Fruit fly (Drosophila melanogaster) whole organism, prepupa: ENCODE measurements around the gene LanA.

ENCODE experiments used
- Blimp-1 ChIP-seq: fragments of 200-800 bp; sonication (Bioruptor generic); optimal IDR thresholded peaks from 3 replicates; lab custom pipeline; 2017; ENCODE audit warnings: missing biosample characterization, missing genetic modification characterization, mild to moderate bottlenecking, moderate library complexity, missing genetic modification reagents
- CG10631 ChIP-seq: fragments of 200-800 bp; sonication (Bioruptor generic); optimal IDR thresholded peaks from 2 replicates; lab custom pipeline; 2016; ENCODE audit warnings: missing biosample characterization, missing genetic modification characterization
- CG10669 ChIP-seq: fragments of 200-800 bp; sonication (Bioruptor generic); optimal IDR thresholded peaks from 3 replicates; lab custom pipeline; 2018; ENCODE audit warnings: missing biosample characterization, mild to moderate bottlenecking, missing genetic modification characterization, moderate library complexity
- CG11294 ChIP-seq: fragments of 200-800 bp; sonication (Bioruptor generic); IDR thresholded peaks from 2 replicates; pipeline ENCODE4 v1.3.6; 2022; ENCODE audit warnings: missing biosample characterization, missing genetic modification characterization
- CG11762 ChIP-seq: fragments of 200-800 bp; sonication (Bioruptor generic); optimal IDR thresholded peaks from 3 replicates; lab custom pipeline; 2016; ENCODE audit warnings: missing biosample characterization, missing genetic modification characterization; ENCODE audit not compliant: insufficient read depth
- CG11902 ChIP-seq: fragments of 200-800 bp; sonication (Bioruptor generic); optimal IDR thresholded peaks from 3 replicates; lab custom pipeline; 2016; ENCODE audit warnings: missing biosample characterization, missing genetic modification characterization
- CG15336 ChIP-seq: fragments of 200-800 bp; sonication (Bioruptor generic); IDR thresholded peaks from 2 replicates; pipeline ENCODE4 v1.3.6; 2022; ENCODE audit warnings: missing biosample characterization, missing genetic modification characterization
- CG1621 ChIP-seq: fragments of 200-800 bp; sonication (Bioruptor generic); optimal IDR thresholded peaks from 3 replicates; lab custom pipeline; 2018; ENCODE audit warnings: missing biosample characterization, mild to moderate bottlenecking, missing genetic modification characterization
- CG3032 ChIP-seq: fragments of 200-800 bp; optimal IDR thresholded peaks from 2 replicates; lab custom pipeline; 2019; ENCODE audit warnings: missing biosample characterization, mild to moderate bottlenecking, missing genetic modification characterization, moderate library complexity
- CG31627 ChIP-seq: fragments of 200-800 bp; sonication (Bioruptor generic); optimal IDR thresholded peaks from 3 replicates; lab custom pipeline; 2016; ENCODE audit warnings: missing biosample characterization, missing genetic modification characterization
- CG32006 ChIP-seq: fragments of 200-800 bp; sonication (Bioruptor generic); optimal IDR thresholded peaks from 3 replicates; lab custom pipeline; 2017; ENCODE audit warnings: missing biosample characterization, mild to moderate bottlenecking, missing genetic modification characterization
- CG34406 ChIP-seq: fragments of 200-800 bp; sonication (Bioruptor generic); optimal IDR thresholded peaks from 3 replicates; lab custom pipeline; 2016; ENCODE audit warnings: missing biosample characterization, missing genetic modification characterization
- CG4318 ChIP-seq: fragments of 200-800 bp; sonication (Bioruptor generic); optimal IDR thresholded peaks from 3 replicates; lab custom pipeline; 2017; ENCODE audit warnings: missing biosample characterization, mild to moderate bottlenecking, missing genetic modification characterization
- CG6163 ChIP-seq: fragments of 200-800 bp; sonication (Bioruptor generic); IDR thresholded peaks from 3 replicates; pipeline ENCODE4 v1.3.6; 2022; ENCODE audit warnings: missing biosample characterization, missing genetic modification characterization
- CG6276 ChIP-seq: fragments of 200-800 bp; sonication (Bioruptor generic); optimal IDR thresholded peaks from 2 replicates; lab custom pipeline; 2017; ENCODE audit warnings: missing biosample characterization, mild to moderate bottlenecking, missing genetic modification characterization
- CG6854 ChIP-seq: fragments of 200-800 bp; sonication (Bioruptor generic); optimal IDR thresholded peaks from 2 replicates; lab custom pipeline; 2017; ENCODE audit warnings: missing biosample characterization, mild to moderate bottlenecking, missing genetic modification characterization
- CG7368 ChIP-seq: fragments of 200-800 bp; sonication (Bioruptor generic); optimal IDR thresholded peaks from 3 replicates; lab custom pipeline; 2016; ENCODE audit warnings: missing biosample characterization, missing genetic modification characterization
- CG8119 ChIP-seq: fragments of 200-800 bp; sonication (Bioruptor generic); IDR thresholded peaks from 3 replicates; pipeline ENCODE4 v1.3.6; 2022; ENCODE audit warnings: missing biosample characterization, missing genetic modification characterization
- CG8632 ChIP-seq: fragments of 200-800 bp; sonication (Bioruptor generic); optimal IDR thresholded peaks from 3 replicates; lab custom pipeline; 2016; ENCODE audit warnings: missing biosample characterization, missing genetic modification characterization
- CG9139 ChIP-seq: fragments of 200-800 bp; sonication (Bioruptor generic); optimal IDR thresholded peaks from 3 replicates; lab custom pipeline; 2017; ENCODE audit warnings: missing biosample characterization, mild to moderate bottlenecking, missing genetic modification characterization
- Eip75B ChIP-seq: fragments of 200-800 bp; sonication (Bioruptor generic); optimal IDR thresholded peaks from 3 replicates; lab custom pipeline; 2016; ENCODE audit warnings: missing biosample characterization, missing genetic modification characterization
- Eip78C ChIP-seq: fragments of 200-800 bp; sonication (Bioruptor generic); peaks from one replicate; lab custom pipeline; 2016; ENCODE audit warnings: missing biosample characterization, missing genetic modification characterization
- Eip93F ChIP-seq: fragments of 200-800 bp; sonication (Bioruptor generic); optimal IDR thresholded peaks from 2 replicates; lab custom pipeline; 2016; ENCODE audit warnings: missing biosample characterization, mild to moderate bottlenecking, missing genetic modification characterization
- Ets21C ChIP-seq: fragments of 200-800 bp; sonication (Bioruptor generic); optimal IDR thresholded peaks from 3 replicates; lab custom pipeline; 2016; ENCODE audit warnings: missing biosample characterization, missing genetic modification characterization
- Ets96B ChIP-seq: fragments of 200-800 bp; optimal IDR thresholded peaks from 2 replicates; lab custom pipeline; 2019; ENCODE audit warnings: missing biosample characterization, mild to moderate bottlenecking, missing genetic modification characterization, moderate library complexity
- Gug ChIP-seq: fragments of 200-800 bp; sonication (Bioruptor generic); IDR thresholded peaks from 2 replicates; pipeline ENCODE4 v1.3.6; 2022; ENCODE audit warnings: missing biosample characterization, missing genetic modification characterization
- Hr38 ChIP-seq: sonication (Bioruptor generic); optimal IDR thresholded peaks from 2 replicates; lab custom pipeline; 2016; ENCODE audit warnings: missing biosample characterization, missing genetic modification characterization
- Hr39 ChIP-seq: fragments of 200-800 bp; sonication (Bioruptor generic); optimal IDR thresholded peaks from 2 replicates; lab custom pipeline; 2016; ENCODE audit warnings: missing biosample characterization, missing genetic modification characterization
- Hr4 ChIP-seq: fragments of 200-800 bp; sonication (Bioruptor generic); optimal IDR thresholded peaks from 3 replicates; lab custom pipeline; 2016; ENCODE audit warnings: missing biosample characterization, missing genetic modification characterization
- Sox102F ChIP-seq: fragments of 200-800 bp; sonication (Bioruptor generic); optimal IDR thresholded peaks from 2 replicates; lab custom pipeline; 2016; ENCODE audit warnings: missing biosample characterization, mild to moderate bottlenecking, missing genetic modification characterization
- Sox14 ChIP-seq: fragments of 200-800 bp; sonication (Bioruptor generic); optimal IDR thresholded peaks from 3 replicates; lab custom pipeline; 2016; ENCODE audit warnings: missing biosample characterization, missing genetic modification characterization
- Sox15 ChIP-seq: fragments of 200-800 bp; sonication (Bioruptor generic); optimal IDR thresholded peaks from 3 replicates; lab custom pipeline; 2016; ENCODE audit warnings: missing biosample characterization, missing genetic modification characterization
- achi ChIP-seq: fragments of 200-800 bp; sonication (Bioruptor generic); optimal IDR thresholded peaks from 3 replicates; lab custom pipeline; 2016; ENCODE audit warnings: missing biosample characterization, missing genetic modification characterization
- acj6 ChIP-seq: fragments of 200-800 bp; sonication (Bioruptor generic); optimal IDR thresholded peaks from 3 replicates; lab custom pipeline; 2016; ENCODE audit warnings: missing biosample characterization, missing genetic modification characterization
- dac ChIP-seq: fragments of 200-800 bp; sonication (Bioruptor generic); optimal IDR thresholded peaks from 2 replicates; lab custom pipeline; 2017; ENCODE audit warnings: missing biosample characterization, mild to moderate bottlenecking, missing genetic modification characterization
- dsx ChIP-seq: fragments of 200-800 bp; optimal IDR thresholded peaks from 3 replicates; lab custom pipeline; 2019; ENCODE audit warnings: missing biosample characterization, mild to moderate bottlenecking, missing genetic modification characterization, moderate library complexity; ENCODE audit not compliant: poor library complexity, severe bottlenecking
- eg ChIP-seq: fragments of 200-800 bp; sonication (Bioruptor generic); IDR thresholded peaks from 3 replicates; pipeline ENCODE4 v1.3.6; 2022; ENCODE audit warnings: missing biosample characterization, missing genetic modification characterization
- fd59A ChIP-seq: fragments of 200-800 bp; sonication (Bioruptor generic); optimal IDR thresholded peaks from 2 replicates; lab custom pipeline; 2017; ENCODE audit warnings: missing biosample characterization, mild to moderate bottlenecking, missing genetic modification characterization, missing genetic modification reagents
- fd85E ChIP-seq: fragments of 200-800 bp; sonication (Bioruptor generic); optimal IDR thresholded peaks from 3 replicates; lab custom pipeline; 2016; ENCODE audit warnings: missing biosample characterization, missing genetic modification characterization
- fkh ChIP-seq: fragments of 200-800 bp; sonication (Bioruptor generic); optimal IDR thresholded peaks from 3 replicates; lab custom pipeline; 2017; ENCODE audit warnings: missing biosample characterization, mild to moderate bottlenecking, missing genetic modification characterization, moderate library complexity
- net ChIP-seq: fragments of 200-800 bp; sonication (Bioruptor generic); optimal IDR thresholded peaks from 3 replicates; lab custom pipeline; 2016; ENCODE audit warnings: missing biosample characterization, missing genetic modification characterization
- pdm3 ChIP-seq: fragments of 200-800 bp; sonication (Bioruptor generic); optimal IDR thresholded peaks from 3 replicates; lab custom pipeline; 2016; ENCODE audit warnings: missing biosample characterization, missing genetic modification characterization
- spab ChIP-seq: fragments of 200-800 bp; sonication (Bioruptor generic); optimal IDR thresholded peaks from 2 replicates; lab custom pipeline; 2017; ENCODE audit warnings: missing biosample characterization, mild to moderate bottlenecking, missing genetic modification characterization, missing genetic modification reagents
- ss ChIP-seq, 2 experiments: fragments of 200-800 bp; sonication (Bioruptor generic); optimal IDR thresholded peaks; 2 replicates in 1 of 2; 3 replicates in 1 of 2; lab custom pipeline; 2017 to 2018; ENCODE audit warnings: mild to moderate bottlenecking in 2 of 2, missing biosample characterization in 2 of 2, missing genetic modification characterization in 2 of 2, moderate library complexity in 1 of 2
- svp ChIP-seq: fragments of 200-800 bp; sonication (Bioruptor generic); peaks from one replicate; lab custom pipeline; 2016; ENCODE audit warnings: missing biosample characterization, missing genetic modification characterization
- topi ChIP-seq: fragments of 200-800 bp; sonication (Bioruptor generic); optimal IDR thresholded peaks from 3 replicates; lab custom pipeline; 2016; ENCODE audit warnings: missing biosample characterization, missing genetic modification characterization
- vri ChIP-seq: fragments of 200-800 bp; sonication (Bioruptor generic); optimal IDR thresholded peaks from 3 replicates; lab custom pipeline; 2016; ENCODE audit warnings: missing biosample characterization, mild to moderate bottlenecking, missing genetic modification characterization

LanA gene

dm6 chr3L:6266321-6266720 is 48.5 kb upstream of the LanA start (continued):
- TF ChIP-seq Sox102F (GFP tag; lab: Kevin White, UChicago), result peak; percentile 67
- peak; percentile 83 for TF ChIP-seq achi
- peak; percentile 36 for TF ChIP-seq Hr39 (GFP tag; lab: Kevin White, UChicago)
- no peak for TF ChIP-seq CG7368 (GFP tag; lab: Kevin White, UChicago)
- TF ChIP-seq Ets21C (GFP tag; lab: Kevin White, UChicago), result peak; percentile 35
- TF ChIP-seq Ets96B (tag; lab: Kevin White, UChicago), result peak; percentile 69
- TF ChIP-seq pdm3 (GFP tag; lab: Kevin White, UChicago), result peak; percentile 75
- TF ChIP-seq CG6854, result no peak

DNA sequence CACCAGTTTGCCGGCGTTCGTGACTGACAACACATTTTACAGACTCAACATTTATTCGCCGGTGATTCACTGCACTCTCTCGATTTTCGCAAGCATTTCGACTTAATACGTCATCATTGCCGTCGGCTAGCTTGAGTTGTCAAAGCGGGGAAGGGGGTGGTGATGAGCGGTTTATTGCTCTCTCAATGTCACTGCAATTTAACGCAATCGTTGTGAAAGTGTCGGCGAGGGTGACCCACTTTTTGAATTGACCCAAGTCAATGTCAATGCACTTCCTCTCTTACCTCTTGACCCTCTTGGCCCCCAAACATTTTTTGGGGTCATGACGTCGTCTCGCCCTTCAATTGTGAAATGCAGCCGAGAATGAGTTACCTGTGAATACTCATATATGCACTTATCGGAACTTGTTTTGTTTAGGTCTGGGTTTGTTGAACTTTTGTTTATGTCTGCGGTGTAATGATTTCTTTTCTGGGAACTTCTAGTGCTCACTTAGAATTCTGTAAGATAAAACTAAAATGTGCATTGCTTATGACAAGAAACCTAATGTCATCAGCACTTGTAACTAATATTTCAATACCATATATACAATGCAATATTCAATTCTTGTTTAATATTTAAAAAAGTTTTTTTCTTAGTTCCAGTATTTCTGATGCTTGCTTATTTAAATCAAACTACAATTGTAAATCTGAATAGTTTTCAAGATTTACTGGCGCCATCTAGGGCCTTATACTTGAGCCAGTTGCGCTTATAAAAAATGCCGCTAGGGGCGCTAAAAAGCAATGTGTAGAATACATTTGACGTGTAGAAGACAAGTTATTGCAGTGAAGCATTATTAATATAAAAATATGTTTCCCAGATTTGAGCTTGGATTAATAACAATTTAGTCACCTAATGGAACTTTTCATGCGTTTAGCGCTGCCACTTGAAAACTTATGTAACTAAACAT is 46.3 kb upstream of the LanA start:
- TF ChIP-seq CG11902 (GFP tag; lab: Kevin White, UChicago) (no peak), CG6276 (GFP tag; lab: Kevin White, UChicago) (no peak), spab (GFP tag; lab: Kevin White, UChicago) (no peak), vri (no peak), CG10669 (GFP tag; lab: Kevin White, UChicago) (no peak), CG11762 (no peak), Gug (GFP tag; lab: Robert Waterston, UW) (no peak), topi (peak; percentile 40), Hr4 (GFP tag; lab: Kevin White, UChicago) (no peak), CG4318 (GFP tag; lab: Kevin White, UChicago) (no peak), CG9139 (GFP tag; lab: Kevin White, UChicago) (no peak), achi (no peak), CG31627 (peak; percentile 69), ss (GFP tag; optimal IDR thresholded peaks at IDR 0.05; lab: Kevin White, UChicago) (peak in 1 of 2 experiments; percentile 16), Sox102F (GFP tag; lab: Kevin White, UChicago) (peak; percentile 15), net (GFP tag; lab: Kevin White, UChicago) (peak; percentile 12), CG15336 (GFP tag; lab: Robert Waterston, UW) (no peak), CG7368 (GFP tag; lab: Kevin White, UChicago) (no peak), CG8632 (no peak), CG1621 (tag; lab: Kevin White, UChicago) (no peak), pdm3 (GFP tag; lab: Kevin White, UChicago) (peak; percentile 35), dsx (GFP tag; lab: Kevin White, UChicago) (peak; percentile 21), CG10631 (GFP tag; lab: Kevin White, UChicago) (no peak), CG32006 (no peak), Eip75B (GFP tag; lab: Kevin White, UChicago) (peak; percentile 73), CG11294 (GFP tag; lab: Robert Waterston, UW) (no peak), CG3032 (peak; percentile 4), Hr38 (GFP tag; lab: Kevin White, UChicago) (no peak), Sox14 (GFP tag; lab: Kevin White, UChicago) (peak; percentile 25), CG34406 (GFP tag; lab: Kevin White, UChicago) (no peak), Sox15 (GFP tag; lab: Kevin White, UChicago) (no peak), fd59A (no peak), fkh (no peak), Eip78C (peak; percentile 38), Eip93F (GFP tag; lab: Kevin White, UChicago) (no peak), Hr39 (GFP tag; lab: Kevin White, UChicago) (peak; percentile 65), fd85E (GFP tag; lab: Kevin White, UChicago) (no peak), dac (GFP tag; lab: Kevin White, UChicago) (peak; percentile 5), svp (GFP tag; lab: Kevin White, UChicago) (peak; percentile 68), CG6163 (GFP tag; lab: Robert Waterston, UW) (peak; percentile 26; the same call in 1 of the 3 replicates), Blimp-1 (peak; percentile 65), acj6 (GFP tag; lab: Kevin White, UChicago) (peak; percentile 5), eg (GFP tag; lab: Robert Waterston, UW) (no peak), CG8119 (GFP tag; lab: Robert Waterston, UW) (no peak)
